Worm (Caenorhabditis elegans): ENCODE results near the gene pqn-71.

The pqn-71 gene

DNA sequence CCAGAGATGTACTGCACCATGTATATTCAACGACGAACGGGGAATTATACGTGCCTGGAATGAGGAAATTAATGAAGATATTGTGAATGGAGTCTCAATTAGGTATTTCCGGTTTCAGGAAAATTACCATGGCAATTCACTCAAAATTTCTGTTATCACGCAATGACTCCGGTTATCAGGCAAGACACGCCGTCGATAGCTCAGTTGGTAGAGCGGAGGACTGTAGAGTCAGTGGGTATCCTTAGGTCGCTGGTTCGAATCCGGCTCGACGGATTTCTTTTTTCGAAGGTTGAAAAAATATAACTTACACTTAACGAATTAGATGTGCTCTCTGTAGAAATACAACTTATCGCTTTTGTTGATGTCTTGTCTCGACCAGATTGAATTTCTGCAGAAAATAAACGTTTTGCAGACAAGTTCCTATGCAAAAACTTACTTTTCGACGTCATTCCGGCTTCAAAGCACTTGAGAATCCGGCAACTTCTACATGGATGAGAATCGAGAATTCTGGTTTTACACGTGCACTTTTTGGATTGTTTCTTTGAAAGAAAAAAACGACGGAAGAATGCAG lies 15.1 kb downstream of the pqn-71 start (continued):
- TF ChIP-seq snpc-1.3 (tag; optimal IDR thresholded peaks at IDR 0.05; ENCODE audit: insufficient read depth): no peak
- no peak for TF ChIP-seq F23B12.7 (tag; optimal IDR thresholded peaks at IDR 0.05; ENCODE audit: insufficient read depth)
- no peak for TF ChIP-seq F57C9.4 (tag; optimal IDR thresholded peaks at IDR 0.05)
- peak; percentile 26; the same call in 1 of the 2 replicates for TF ChIP-seq rcor-1 (GFP tag; IDR thresholded peaks at IDR 0.05)
- no peak for TF ChIP-seq Y53F4B.3 (GFP tag; IDR thresholded peaks at IDR 0.05)
- no peak for TF ChIP-seq repo-1 (tag; optimal IDR thresholded peaks at IDR 0.05)
- TF ChIP-seq bed-2 (GFP tag; IDR thresholded peaks at IDR 0.05): no peak
- TF ChIP-seq cebp-2 (GFP tag; IDR thresholded peaks at IDR 0.05): no peak
- no peak for TF ChIP-seq nhr-120 (GFP tag; IDR thresholded peaks at IDR 0.05)
- no peak for TF ChIP-seq xnd-1 (tag; optimal IDR thresholded peaks at IDR 0.05)
- peak; percentile 40; the same call in 1 of the 2 replicates for TF ChIP-seq madf-6 (GFP tag; IDR thresholded peaks at IDR 0.05)
- no peak for TF ChIP-seq akir-1 (GFP tag; optimal IDR thresholded peaks at IDR 0.05)
- TF ChIP-seq attf-6 (GFP tag; IDR thresholded peaks at IDR 0.05): no peak
- TF ChIP-seq attf-3 (GFP tag; conservative IDR thresholded peaks at IDR 0.05): no peak
- no peak for TF ChIP-seq ztf-26 (tag; optimal IDR thresholded peaks at IDR 0.05)
- no peak for TF ChIP-seq T26A5.8 (tag; optimal IDR thresholded peaks at IDR 0.05)
- TF ChIP-seq hsf-1 (GFP tag; IDR thresholded peaks at IDR 0.05): 0 out of 2 replicates have a peak, but pooled peaks have one; percentile 42
- TF ChIP-seq madf-10 (tag; optimal IDR thresholded peaks at IDR 0.05): no peak
- no peak for TF ChIP-seq madf-8 (GFP tag; conservative IDR thresholded peaks at IDR 0.05)
- peak; percentile 52 for TF ChIP-seq nhr-90 (tag; optimal IDR thresholded peaks at IDR 0.05)
- no peak for TF ChIP-seq mel-28 (tag; optimal IDR thresholded peaks at IDR 0.05; ENCODE audit: borderline replicate concordance)
- no peak for TF ChIP-seq T07F8.4 (tag; optimal IDR thresholded peaks at IDR 0.05)
- TF ChIP-seq Y67H2A.10 (GFP tag; conservative IDR thresholded peaks at IDR 0.05): no peak
- peak; percentile 59 for TF ChIP-seq die-1 (tag; optimal IDR thresholded peaks at IDR 0.05)
- TF ChIP-seq attf-5 (GFP tag; optimal IDR thresholded peaks at IDR 0.05): no peak
- TF ChIP-seq dpl-1 (GFP tag; optimal IDR thresholded peaks at IDR 0.05): no peak
- TF ChIP-seq F49E8.2 (tag; optimal IDR thresholded peaks at IDR 0.05; ENCODE audit: insufficient read depth): no peak
- TF ChIP-seq ceh-40 (GFP tag; IDR thresholded peaks at IDR 0.05): no peak
- no peak for TF ChIP-seq lir-1 (GFP tag; conservative IDR thresholded peaks at IDR 0.05)
- TF ChIP-seq snpc-4 (GFP tag; optimal IDR thresholded peaks at IDR 0.05): peak; percentile 11
- TF ChIP-seq snpc-4 (tag; optimal IDR thresholded peaks at IDR 0.05): no peak
- no peak for TF ChIP-seq snpc-3.4 (tag; optimal IDR thresholded peaks at IDR 0.05)
- TF ChIP-seq ztf-22 (GFP tag; optimal IDR thresholded peaks at IDR 0.05): no peak
- peak; percentile 57 for TF ChIP-seq him-1 (tag; optimal IDR thresholded peaks at IDR 0.05)
- no peak for TF ChIP-seq mxl-1 (tag; optimal IDR thresholded peaks at IDR 0.05)
- TF ChIP-seq nhr-179 (tag; optimal IDR thresholded peaks at IDR 0.05): no peak
- no peak for TF ChIP-seq ceh-27 (GFP tag; optimal IDR thresholded peaks at IDR 0.05)
- TF ChIP-seq madf-3 (GFP tag; IDR thresholded peaks at IDR 0.05): no peak
- no peak for TF ChIP-seq sptf-2 (GFP tag; optimal IDR thresholded peaks at IDR 0.05)
- no peak for TF ChIP-seq F39B2.1 (GFP tag; IDR thresholded peaks at IDR 0.05)
- TF ChIP-seq lag-1 (GFP tag; IDR thresholded peaks at IDR 0.05): no peak
- no peak for TF ChIP-seq lin-35 (GFP tag; optimal IDR thresholded peaks at IDR 0.05)
- no peak for TF ChIP-seq ztf-6 (GFP tag; IDR thresholded peaks at IDR 0.05)
- no peak for TF ChIP-seq mes-4 (tag; optimal IDR thresholded peaks at IDR 0.05)
- TF ChIP-seq snpc-1.1 (tag; optimal IDR thresholded peaks at IDR 0.05; ENCODE audit: insufficient read depth): no peak
- TF ChIP-seq lin-26 (GFP tag; IDR thresholded peaks at IDR 0.05): peak; percentile 72
- TF ChIP-seq sea-2 (GFP tag; IDR thresholded peaks at IDR 0.05): no peak
- TF ChIP-seq nhr-80 (tag; optimal IDR thresholded peaks at IDR 0.05): no peak

All from whole organism, young adult.